Worm (Caenorhabditis elegans) whole organism, young adult: Measurements from ENCODE around the gene bath-4.
A peak's percentile ranks its signal among the peaks of the same experiment; 100 is the strongest.

Experiments used
- B0019.2 ChIP-seq: fragments of 200-800 bp; sonication (Bioruptor generic); conservative IDR thresholded peaks from 2 replicates; pipeline ENCODE4 v1.3.6; 2022; ENCODE audit warnings: missing genetic modification reagents, missing genetic modification characterization, missing compliant biosample characterization
- F37B4.10 ChIP-seq: fragments of 200-800 bp; sonication (Bioruptor generic); IDR thresholded peaks from 2 replicates; pipeline ENCODE4 v1.3.6; 2022; ENCODE audit warnings: missing genetic modification characterization, missing compliant biosample characterization
- F55B11.4 ChIP-seq: sonication (generic microtip); optimal IDR thresholded peaks from 2 replicates; lab custom pipeline; 2016; ENCODE audit warnings: missing compliant biosample characterization, missing genetic modification characterization, borderline replicate concordance; ENCODE audit not compliant: insufficient read depth
- Y53F4B.3 ChIP-seq: fragments of 200-800 bp; sonication (Bioruptor generic); IDR thresholded peaks from 2 replicates; pipeline ENCODE4 v1.3.6; 2022; ENCODE audit warnings: missing genetic modification reagents, missing genetic modification characterization, missing compliant biosample characterization
- akir-1 ChIP-seq: fragments of 200-800 bp; sonication (Bioruptor generic); optimal IDR thresholded peaks from 2 replicates; lab custom pipeline; 2018; ENCODE audit warnings: mild to moderate bottlenecking, missing genetic modification characterization, moderate library complexity, missing compliant biosample characterization
- aptf-3 ChIP-seq: fragments of 200-800 bp; sonication (Bioruptor generic); IDR thresholded peaks from 2 replicates; pipeline ENCODE4 v1.3.6; 2022; ENCODE audit warnings: missing genetic modification characterization, missing compliant biosample characterization
- attf-5 ChIP-seq: fragments of 200-800 bp; sonication (Bioruptor generic); optimal IDR thresholded peaks from 2 replicates; lab custom pipeline; 2018; ENCODE audit warnings: mild to moderate bottlenecking, missing genetic modification characterization, missing compliant biosample characterization
- attf-6 ChIP-seq: fragments of 200-800 bp; sonication (Bioruptor generic); IDR thresholded peaks from 2 replicates; pipeline ENCODE4 v1.3.6; 2022; ENCODE audit warnings: missing genetic modification reagents, missing genetic modification characterization, missing compliant biosample characterization
- bed-2 ChIP-seq: fragments of 200-800 bp; sonication (Bioruptor generic); IDR thresholded peaks from 2 replicates; pipeline ENCODE4 v1.3.6; 2022; ENCODE audit warnings: missing genetic modification reagents, missing genetic modification characterization, missing compliant biosample characterization
- ceh-100 ChIP-seq: fragments of 200-800 bp; sonication (Bioruptor generic); IDR thresholded peaks from 2 replicates; pipeline ENCODE4 v1.3.6; 2022; ENCODE audit warnings: missing genetic modification reagents, missing genetic modification characterization, missing compliant biosample characterization
- ceh-40 ChIP-seq: fragments of 200-800 bp; sonication (Bioruptor generic); IDR thresholded peaks from 2 replicates; pipeline ENCODE4 v1.3.6; 2022; ENCODE audit warnings: missing genetic modification characterization, missing compliant biosample characterization
- efl-1 ChIP-seq: fragments of 150-350 bp; optimal IDR thresholded peaks from 2 replicates; lab custom pipeline; 2014; ENCODE audit warnings: missing biosample characterization, missing genetic modification reagents, missing genetic modification characterization
- egl-18 ChIP-seq: fragments of 200-800 bp; sonication (Bioruptor generic); IDR thresholded peaks from 2 replicates; pipeline ENCODE4 v1.3.6; 2022; ENCODE audit warnings: missing genetic modification reagents, missing genetic modification characterization, missing compliant biosample characterization
- egrh-3 ChIP-seq: fragments of 200-800 bp; sonication (Bioruptor generic); IDR thresholded peaks from 2 replicates; pipeline ENCODE4 v1.3.6; 2022; ENCODE audit warnings: missing genetic modification reagents, missing genetic modification characterization, missing compliant biosample characterization
- hlh-26 ChIP-seq: fragments of 200-800 bp; sonication (Bioruptor generic); conservative IDR thresholded peaks from 2 replicates; pipeline ENCODE4 v1.3.6; 2022; ENCODE audit warnings: missing genetic modification reagents, missing genetic modification characterization, missing compliant biosample characterization
- hmg-1.2 ChIP-seq: fragments of 200-800 bp; sonication (Bioruptor generic); IDR thresholded peaks from 2 replicates; pipeline ENCODE4 v1.3.6; 2022; ENCODE audit warnings: missing genetic modification reagents, missing genetic modification characterization, missing compliant biosample characterization
- lin-35 ChIP-seq, 3 experiments: fragments of 150-350 bp in 2 of 3; sonication (generic microtip) in 1 of 3; optimal IDR thresholded peaks; 2 replicates each; lab custom pipeline; 2014 to 2018; ENCODE audit warnings: missing biosample characterization in 3 of 3, missing genetic modification characterization in 3 of 3, missing genetic modification reagents in 3 of 3
- lsl-1 ChIP-seq: fragments of 200-800 bp; sonication (Bioruptor generic); optimal IDR thresholded peaks from 2 replicates; lab custom pipeline; 2018; ENCODE audit warnings: mild to moderate bottlenecking, missing genetic modification characterization, moderate library complexity, missing compliant biosample characterization
- lsy-27 ChIP-seq: sonication (generic microtip); optimal IDR thresholded peaks from 2 replicates; lab custom pipeline; 2017; ENCODE audit warnings: missing genetic modification characterization, mild to moderate bottlenecking, missing compliant biosample characterization, antibody characterized with exemption, missing genotype, borderline replicate concordance; ENCODE audit not compliant: insufficient read depth
- madf-10 ChIP-seq: sonication (generic microtip); optimal IDR thresholded peaks from 2 replicates; lab custom pipeline; 2016; ENCODE audit warnings: mild to moderate bottlenecking, missing genetic modification characterization, missing compliant biosample characterization
- mcd-1 ChIP-seq: fragments of 200-800 bp; sonication (Bioruptor generic); IDR thresholded peaks from 2 replicates; pipeline ENCODE4 v1.3.6; 2022; ENCODE audit warnings: missing genetic modification reagents, missing genetic modification characterization, missing compliant biosample characterization
- mel-28 ChIP-seq: sonication (generic microtip); optimal IDR thresholded peaks from 2 replicates; lab custom pipeline; 2016; ENCODE audit warnings: borderline replicate concordance, mild to moderate bottlenecking, missing genetic modification characterization, missing compliant biosample characterization
- nhr-179 ChIP-seq: sonication (generic microtip); optimal IDR thresholded peaks from 2 replicates; lab custom pipeline; 2016; ENCODE audit warnings: mild to moderate bottlenecking, missing genetic modification characterization, missing compliant biosample characterization
- nhr-80 ChIP-seq: sonication (generic microtip); optimal IDR thresholded peaks from 2 replicates; lab custom pipeline; 2016; ENCODE audit warnings: missing genetic modification characterization, missing compliant biosample characterization
- nhr-90 ChIP-seq: sonication (generic microtip); optimal IDR thresholded peaks from 2 replicates; lab custom pipeline; 2016; ENCODE audit warnings: missing genotype, mild to moderate bottlenecking, missing genetic modification characterization, missing compliant biosample characterization
- repo-1 ChIP-seq: sonication (generic microtip); optimal IDR thresholded peaks from 2 replicates; lab custom pipeline; 2017; ENCODE audit warnings: mild to moderate bottlenecking, missing genetic modification characterization, missing compliant biosample characterization
- rpc-1 ChIP-seq, 2 experiments: fragments of 150-350 bp in 1 of 2; sonication (generic microtip) in 1 of 2; optimal IDR thresholded peaks; 2 replicates each; lab custom pipeline; 2014 to 2018; ENCODE audit warnings: missing biosample characterization in 1 of 2, missing genetic modification characterization in 1 of 2, missing genetic modification reagents in 1 of 2, missing genotype in 1 of 2
- snpc-1.3 ChIP-seq: sonication (generic microtip); optimal IDR thresholded peaks from 2 replicates; lab custom pipeline; 2017; ENCODE audit warnings: missing genetic modification characterization, mild to moderate bottlenecking, missing compliant biosample characterization, antibody characterized with exemption, moderate library complexity, missing genotype, missing genetic modification reagents; ENCODE audit not compliant: insufficient read depth
- snpc-4 ChIP-seq, 5 experiments: fragments of 150-350 bp in 1 of 5; sonication (generic microtip) in 4 of 5; optimal IDR thresholded peaks; 2 replicates each; lab custom pipeline; 2014 to 2018; ENCODE audit warnings: missing genetic modification characterization in 5 of 5, missing biosample characterization in 3 of 5, antibody characterized with exemption in 2 of 5, mild to moderate bottlenecking in 2 of 5, missing compliant biosample characterization in 2 of 5, missing genotype in 2 of 5, moderate library complexity in 2 of 5, missing genetic modification reagents in 1 of 5
- tlf-1 ChIP-seq: fragments of 200-800 bp; sonication (Bioruptor generic); optimal IDR thresholded peaks from 2 replicates; lab custom pipeline; 2018; ENCODE audit warnings: mild to moderate bottlenecking, missing genetic modification characterization, missing compliant biosample characterization
- xnd-1 ChIP-seq: sonication (generic microtip); optimal IDR thresholded peaks from 2 replicates; lab custom pipeline; 2016; ENCODE audit warnings: missing genotype, missing genetic modification reagents, missing genetic modification characterization, missing compliant biosample characterization
- zfh-2 ChIP-seq: fragments of 200-800 bp; sonication (Bioruptor generic); conservative IDR thresholded peaks from 2 replicates; pipeline ENCODE4 v1.3.6; 2022; ENCODE audit warnings: missing genetic modification reagents, missing genetic modification characterization, missing compliant biosample characterization
- ztf-26 ChIP-seq: sonication (generic microtip); optimal IDR thresholded peaks from 2 replicates; lab custom pipeline; 2017; ENCODE audit warnings: missing genetic modification characterization, missing compliant biosample characterization
- ztf-6 ChIP-seq: fragments of 200-800 bp; sonication (Bioruptor generic); IDR thresholded peaks from 2 replicates; pipeline ENCODE4 v1.3.6; 2022; ENCODE audit warnings: missing genetic modification reagents, missing genetic modification characterization, missing compliant biosample characterization

The bath-4 gene

ce11 chrII:1921018-1921417 is 3.3 kb upstream of the bath-4 start, which contains the start of gene bath-7:
Gene bath-7, minus strand, starts transcription at chrII:1921118.
- TF ChIP-seq mcd-1 (GFP tag; lab: Robert Waterston, UW) (no peak), mel-28 (no peak), egl-18 (GFP tag; lab: Robert Waterston, UW) (no peak), xnd-1 (tag; lab: Kevin White, UChicago) (no peak), lsy-27 (tag; lab: Kevin White, UChicago) (no peak), lsl-1 (peak; percentile 52)

ce11 chrII:1912741-1913140 is 5.0 kb downstream of the bath-4 start, which contains the start of gene math-31:
Gene math-31, minus strand, starts transcription at chrII:1912841.
- TF ChIP-seq rpc-1 (optimal IDR thresholded peaks at IDR 0.05; lab: Kevin White, UChicago) (no peak), rpc-1 (tag; optimal IDR thresholded peaks at IDR 0.05; lab: Kevin White, UChicago) (no peak), tlf-1 (no peak), efl-1 (GFP tag; lab: Kevin White, UChicago) (no peak), attf-6 (GFP tag; lab: Robert Waterston, UW) (no peak), attf-5 (GFP tag; lab: Kevin White, UChicago) (no peak), ztf-26 (tag; lab: Kevin White, UChicago) (no peak), ztf-6 (GFP tag; lab: Robert Waterston, UW) (no peak), nhr-90 (tag; lab: Kevin White, UChicago) (no peak), F55B11.4 (no peak), B0019.2 (GFP tag; lab: Robert Waterston, UW) (no peak), snpc-4 (GFP tag; optimal IDR thresholded peaks at IDR 0.05; lab: Kevin White, UChicago) (no peak), snpc-4 (tag; optimal IDR thresholded peaks at IDR 0.05; lab: Kevin White, UChicago) (no peak), nhr-179 (tag; lab: Kevin White, UChicago) (no peak), mcd-1 (GFP tag; lab: Robert Waterston, UW) (no peak)

- TF ChIP-seq nhr-80 (tag; lab: Kevin White, UChicago) (peak; percentile 3), ceh-40 (no peak), bed-2 (GFP tag; lab: Robert Waterston, UW) (no peak), lin-35 (GFP tag; optimal IDR thresholded peaks at IDR 0.05; lab: Kevin White, UChicago) (no peak), Y53F4B.3 (no peak), lsl-1 (no peak), mcd-1 (GFP tag; lab: Robert Waterston, UW) (no peak)
Observed at ce11 chrII:1905104-1905503, 12.7 kb downstream of the bath-4 start, which contains the start of gene math-22. Gene math-22, plus strand, starts transcription at chrII:1905404.

- TF ChIP-seq hmg-1.2 (GFP tag; lab: Robert Waterston, UW) (no peak), snpc-1.3 (tag; lab: Kevin White, UChicago) (no peak), zfh-2 (GFP tag; lab: Robert Waterston, UW) (no peak), madf-10 (tag; lab: Kevin White, UChicago) (no peak), egrh-3 (GFP tag; lab: Robert Waterston, UW) (no peak), ztf-6 (GFP tag; lab: Robert Waterston, UW) (no peak), aptf-3 (GFP tag; lab: Robert Waterston, UW) (no peak), B0019.2 (GFP tag; lab: Robert Waterston, UW) (no peak), ceh-100 (GFP tag; lab: Robert Waterston, UW) (no peak), F37B4.10 (GFP tag; lab: Robert Waterston, UW) (no peak), repo-1 (no peak), akir-1 (GFP tag; lab: Kevin White, UChicago) (no peak), hlh-26 (GFP tag; lab: Robert Waterston, UW) (no peak)
Observed at ce11 chrII:1901981-1902380, 15.8 kb downstream of the bath-4 start, which contains the start of gene math-23. Gene math-23, plus strand, starts transcription at chrII:1902281.
